Worm (Caenorhabditis elegans): Measurements from ENCODE around the gene gphr-1.

DNA sequence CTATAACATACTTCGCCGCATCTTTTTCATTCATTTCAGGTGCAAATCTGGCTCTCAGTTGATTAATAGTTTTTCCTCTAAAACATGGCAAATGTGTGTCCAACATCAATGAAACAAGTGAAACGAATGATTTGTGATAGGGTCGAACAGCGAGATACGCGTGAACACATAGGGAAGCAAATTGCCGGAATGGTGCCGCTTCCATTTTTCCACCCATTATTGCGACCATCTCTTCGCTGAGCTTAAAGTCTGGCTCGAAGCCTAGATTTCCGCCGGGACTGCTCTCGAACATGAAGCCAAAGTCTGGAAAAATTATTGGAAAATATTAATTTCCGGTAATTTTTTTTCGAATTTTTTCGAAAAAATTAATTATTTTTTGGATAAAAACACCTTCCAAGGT, 34.5 kb downstream of the gphr-1 start:
- TF ChIP-seq klf-2 (GFP tag; conservative IDR thresholded peaks at IDR 0.05), result no peak
- TF ChIP-seq ref-1 (GFP tag; conservative IDR thresholded peaks at IDR 0.05), result no peak
- TF ChIP-seq ztf-29 (GFP tag; IDR thresholded peaks at IDR 0.05), result no peak
- TF ChIP-seq ztf-23 (GFP tag; IDR thresholded peaks at IDR 0.05), result no peak
- TF ChIP-seq flt-1 (GFP tag; IDR thresholded peaks at IDR 0.05), result no peak
- no peak for TF ChIP-seq T22C8.4 (GFP tag; IDR thresholded peaks at IDR 0.05)
- no peak for TF ChIP-seq cog-1 (tag; optimal IDR thresholded peaks at IDR 0.05)
- TF ChIP-seq med-1 (GFP tag; optimal IDR thresholded peaks at IDR 0.05; ENCODE audit: insufficient read depth), result no peak
